Worm (Caenorhabditis elegans) whole organism, mixed stage, embryonic: ENCODE data around the gene flor-1.

Experiments used
- hlh-1 ChIP-seq: fragments of 150-350 bp; optimal IDR thresholded peaks from 2 replicates; lab custom pipeline; 2014; ENCODE audit warnings: missing biosample characterization, missing genetic modification reagents, missing genetic modification characterization
- nhr-237 ChIP-seq: fragments of 150-350 bp; optimal IDR thresholded peaks from 2 replicates; lab custom pipeline; 2014; ENCODE audit warnings: missing biosample characterization, missing genetic modification characterization
- nhr-28 ChIP-seq: fragments of 150-350 bp; optimal IDR thresholded peaks from 2 replicates; lab custom pipeline; 2014; ENCODE audit warnings: missing biosample characterization, missing genetic modification characterization
- unc-39 ChIP-seq: fragments of 150-350 bp; optimal IDR thresholded peaks from 2 replicates; lab custom pipeline; 2014; ENCODE audit warnings: missing biosample characterization, missing genetic modification characterization
- zip-8 ChIP-seq: fragments of 150-350 bp; optimal IDR thresholded peaks from 2 replicates; lab custom pipeline; 2014; ENCODE audit warnings: missing biosample characterization, missing genetic modification characterization

DNA sequence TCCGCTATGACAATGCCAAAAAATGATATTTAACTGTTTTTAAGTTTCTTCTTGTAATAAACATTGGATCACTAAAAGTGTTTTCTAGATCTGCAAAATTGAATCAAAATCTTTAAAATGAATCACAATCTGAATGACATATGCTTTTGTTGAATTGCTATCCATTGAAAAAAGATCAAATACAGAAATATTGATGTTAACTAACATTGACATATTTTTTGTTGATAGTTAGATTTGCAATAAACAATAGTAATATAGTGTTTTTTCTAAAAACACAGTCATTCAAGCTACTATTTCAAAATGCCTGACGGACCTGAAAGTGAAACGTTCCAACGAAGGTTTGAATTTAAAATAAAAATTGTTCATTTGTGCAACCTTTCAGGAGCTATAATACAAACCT, 31.2 kb upstream of the flor-1 start, which contains the start of gene T09F5.2:
- TF ChIP-seq nhr-237 (tag; lab: Kevin White, UChicago) (no peak), unc-39 (tag; lab: Kevin White, UChicago) (no peak), hlh-1 (no peak), zip-8 (tag; lab: Kevin White, UChicago) (no peak), nhr-28 (tag; lab: Kevin White, UChicago) (no peak)
